Worm (Caenorhabditis elegans) whole organism, young adult: ENCODE results near the gene Y73F8A.1159.

Experiments
- C17E4.6 ChIP-seq: fragments of 200-800 bp; sonication (Bioruptor generic); IDR thresholded peaks from 2 replicates; pipeline ENCODE4 v1.3.6; 2022; ENCODE audit warnings: missing genetic modification reagents, missing genetic modification characterization, missing compliant biosample characterization
- Y53G8AR.9 ChIP-seq: fragments of 200-800 bp; sonication (Bioruptor generic); conservative IDR thresholded peaks from 2 replicates; pipeline ENCODE4 v1.3.6; 2022; ENCODE audit warnings: missing genetic modification reagents, missing genetic modification characterization, missing compliant biosample characterization
- Y95B8A.8 ChIP-seq: fragments of 200-800 bp; sonication (Bioruptor generic); IDR thresholded peaks from 2 replicates; pipeline ENCODE4 v1.3.6; 2022; ENCODE audit warnings: missing genetic modification reagents, missing genetic modification characterization, missing compliant biosample characterization
- aptf-2 ChIP-seq: fragments of 200-800 bp; sonication (Bioruptor generic); conservative IDR thresholded peaks from 2 replicates; pipeline ENCODE4 v1.3.6; 2022; ENCODE audit warnings: missing genetic modification reagents, missing genetic modification characterization, missing compliant biosample characterization
- cebp-2 ChIP-seq: fragments of 200-800 bp; sonication (Bioruptor generic); IDR thresholded peaks from 2 replicates; pipeline ENCODE4 v1.3.6; 2022; ENCODE audit warnings: missing genetic modification characterization, missing compliant biosample characterization
- ets-4 ChIP-seq: fragments of 200-800 bp; sonication (Bioruptor generic); optimal IDR thresholded peaks from 2 replicates; lab custom pipeline; 2018; ENCODE audit warnings: mild to moderate bottlenecking, missing genetic modification characterization, missing compliant biosample characterization
- hlh-12 ChIP-seq: sonication (generic microtip); optimal IDR thresholded peaks from 2 replicates; lab custom pipeline; 2016; ENCODE audit warnings: missing genetic modification characterization, missing compliant biosample characterization
- pha-4 ChIP-seq: fragments of 150-350 bp; sonication (generic microtip); optimal IDR thresholded peaks from 2 replicates; lab custom pipeline; 2014; ENCODE audit warnings: missing biosample characterization, missing genetic modification reagents, missing genetic modification characterization
- rec-8 ChIP-seq, 2 experiments: sonication (generic microtip); optimal IDR thresholded peaks; 2 replicates each; lab custom pipeline; 2016; ENCODE audit warnings: mild to moderate bottlenecking in 2 of 2, missing genetic modification characterization in 2 of 2, missing genetic modification reagents in 2 of 2, missing genotype in 2 of 2, missing biosample characterization in 1 of 2, missing compliant biosample characterization in 1 of 2, moderate library complexity in 1 of 2
- unc-62 ChIP-seq: fragments of 150-350 bp; optimal IDR thresholded peaks from 2 replicates; lab custom pipeline; 2014; ENCODE audit warnings: missing biosample characterization, missing genetic modification reagents, missing genetic modification characterization

ce11 chrIV:15361244-15361643 is 29.6 kb downstream of the Y73F8A.1159 start, which contains the start of gene cpna-4:
- TF ChIP-seq rec-8 (tag; optimal IDR thresholded peaks at IDR 0.05; lab: Kevin White, UChicago) (no peak), unc-62 (GFP tag; lab: Kevin White, UChicago) (no peak), Y53G8AR.9 (GFP tag; lab: Robert Waterston, UW) (no peak), cebp-2 (no peak), pha-4 (tag; lab: Kevin White, UChicago) (no peak), C17E4.6 (GFP tag; lab: Robert Waterston, UW) (no peak), Y95B8A.8 (GFP tag; lab: Robert Waterston, UW) (no peak), ets-4 (GFP tag; lab: Kevin White, UChicago) (no peak), hlh-12 (tag; lab: Kevin White, UChicago) (no peak), aptf-2 (GFP tag; lab: Robert Waterston, UW) (no peak)
